Worm (Caenorhabditis elegans): ENCODE measurements around the gene lgc-9.

- TF ChIP-seq him-1 (tag; optimal IDR thresholded peaks at IDR 0.05) (no peak), mes-4 (tag; optimal IDR thresholded peaks at IDR 0.05) (no peak), ama-1 (optimal IDR thresholded peaks at IDR 0.05) (no peak), ama-1 (GFP tag; optimal IDR thresholded peaks at IDR 0.05) (no peak), gei-17 (GFP tag; optimal IDR thresholded peaks at IDR 0.05) (no peak), ceh-100 (GFP tag; IDR thresholded peaks at IDR 0.05) (no peak), hsf-1 (GFP tag; IDR thresholded peaks at IDR 0.05) (no peak), ztf-6 (GFP tag; IDR thresholded peaks at IDR 0.05) (no peak), ceh-79 (tag; optimal IDR thresholded peaks at IDR 0.05) (no peak), atf-7 (tag; optimal IDR thresholded peaks at IDR 0.05) (no peak), hmg-20 (GFP tag; IDR thresholded peaks at IDR 0.05) (no peak), B0019.2 (GFP tag; conservative IDR thresholded peaks at IDR 0.05) (no peak)
These were observed 37.2 kb upstream of the lgc-9 start, which contains the start of gene otub-4 for ce11 chrIV:3378080-3378804.

All from whole organism, young adult.